Worm (Caenorhabditis elegans): Measurements from ENCODE around the gene R13D11.10.
A peak's percentile ranks its signal among the peaks of the same experiment; 100 is the strongest.

Gene R13D11.10

ce11 chrV:774875-775359 lies 38.1 kb downstream of the R13D11.10 start, which contains the start of gene srbc-58:
Gene srbc-58 (plus strand): TSS chrV:774995.
- TF ChIP-seq ahr-1 (tag; optimal IDR thresholded peaks at IDR 0.05) (no peak), ceh-2 (tag; optimal IDR thresholded peaks at IDR 0.05) (no peak), F13H6.1 (tag; optimal IDR thresholded peaks at IDR 0.05) (no peak), ceh-24 (tag; optimal IDR thresholded peaks at IDR 0.05) (no peak), ceh-31 (tag; optimal IDR thresholded peaks at IDR 0.05) (no peak), pha-4 (tag; optimal IDR thresholded peaks at IDR 0.05) (no peak)

ce11 chrV:774341-774740 lies 38.7 kb downstream of the R13D11.10 start:
- TF ChIP-seq ceh-31 (tag; optimal IDR thresholded peaks at IDR 0.05): no peak
- no peak for TF ChIP-seq ets-4 (tag; optimal IDR thresholded peaks at IDR 0.05)
- no peak for TF ChIP-seq F13H6.1 (tag; optimal IDR thresholded peaks at IDR 0.05)
- TF ChIP-seq pat-9 (tag; optimal IDR thresholded peaks at IDR 0.05): no peak
- no peak for TF ChIP-seq ceh-9 (tag; optimal IDR thresholded peaks at IDR 0.05)
- TF ChIP-seq ceh-2 (tag; optimal IDR thresholded peaks at IDR 0.05): no peak
- TF ChIP-seq sox-2 (GFP tag; IDR thresholded peaks at IDR 0.05): no peak
- no peak for TF ChIP-seq ttx-3 (tag; optimal IDR thresholded peaks at IDR 0.05)
- no peak for TF ChIP-seq fkh-6 (tag; optimal IDR thresholded peaks at IDR 0.05)
- TF ChIP-seq unc-3 (GFP tag; conservative IDR thresholded peaks at IDR 0.05): no peak
- TF ChIP-seq unc-3 (tag; optimal IDR thresholded peaks at IDR 0.05): no peak
- no peak for TF ChIP-seq pax-1 (tag; optimal IDR thresholded peaks at IDR 0.05)
- TF ChIP-seq ceh-14 (tag; optimal IDR thresholded peaks at IDR 0.05): no peak
- TF ChIP-seq mec-3 (tag; optimal IDR thresholded peaks at IDR 0.05; ENCODE audit: borderline replicate concordance): no peak
- no peak for TF ChIP-seq rnt-1 (tag; optimal IDR thresholded peaks at IDR 0.05)
- TF ChIP-seq ref-2 (tag; optimal IDR thresholded peaks at IDR 0.05): no peak
- no peak for TF ChIP-seq pha-4 (tag; optimal IDR thresholded peaks at IDR 0.05)
- TF ChIP-seq lin-11 (tag; optimal IDR thresholded peaks at IDR 0.05): no peak
- no peak for TF ChIP-seq npax-4 (tag; optimal IDR thresholded peaks at IDR 0.05)
- TF ChIP-seq zip-5 (tag; optimal IDR thresholded peaks at IDR 0.05): no peak
- TF ChIP-seq ceh-34 (tag; optimal IDR thresholded peaks at IDR 0.05): no peak

- TF ChIP-seq ets-4 (tag; optimal IDR thresholded peaks at IDR 0.05): no peak
- TF ChIP-seq K02D7.2 (tag; optimal IDR thresholded peaks at IDR 0.05): no peak
- peak; percentile 77 for TF ChIP-seq unc-55 (GFP tag; optimal IDR thresholded peaks at IDR 0.05)
- no peak for TF ChIP-seq npax-4 (tag; optimal IDR thresholded peaks at IDR 0.05)
- peak; percentile 36 for TF ChIP-seq dve-1 (tag; optimal IDR thresholded peaks at IDR 0.05)
- no peak for TF ChIP-seq ceh-24 (tag; optimal IDR thresholded peaks at IDR 0.05)
- no peak for TF ChIP-seq gmeb-2 (tag; optimal IDR thresholded peaks at IDR 0.05)
- no peak for TF ChIP-seq tbx-2 (tag; optimal IDR thresholded peaks at IDR 0.05)
- TF ChIP-seq unc-42 (tag; optimal IDR thresholded peaks at IDR 0.05): peak; percentile 64
- TF ChIP-seq ceh-22 (tag; optimal IDR thresholded peaks at IDR 0.05): no peak
- TF ChIP-seq fkh-10 (GFP tag; optimal IDR thresholded peaks at IDR 0.05): no peak
- no peak for TF ChIP-seq sdc-2 (tag; optimal IDR thresholded peaks at IDR 0.05)
- TF ChIP-seq fkh-6 (tag; optimal IDR thresholded peaks at IDR 0.05): no peak
- peak; percentile 32 for TF ChIP-seq ceh-18 (tag; optimal IDR thresholded peaks at IDR 0.05)
- TF ChIP-seq nfya-1 (tag; optimal IDR thresholded peaks at IDR 0.05): peak; percentile 83
- peak; percentile 24 for TF ChIP-seq pax-1 (tag; optimal IDR thresholded peaks at IDR 0.05)
- TF ChIP-seq che-1 (tag; optimal IDR thresholded peaks at IDR 0.05): no peak
- TF ChIP-seq elt-2 (tag; optimal IDR thresholded peaks at IDR 0.05): peak; percentile 44
- no peak for TF ChIP-seq pqm-1 (tag; optimal IDR thresholded peaks at IDR 0.05)
- TF ChIP-seq ceh-45 (GFP tag; IDR thresholded peaks at IDR 0.05): no peak
- TF ChIP-seq ceh-31 (tag; optimal IDR thresholded peaks at IDR 0.05): peak; percentile 61
- TF ChIP-seq ceh-48 (tag; optimal IDR thresholded peaks at IDR 0.05): peak; percentile 10
- TF ChIP-seq Y22D7AL.16 (tag; optimal IDR thresholded peaks at IDR 0.05): no peak
- no peak for TF ChIP-seq ceh-9 (tag; optimal IDR thresholded peaks at IDR 0.05)
Measured at ce11 chrV:773256-773655, 39.7 kb downstream of the R13D11.10 start, which contains the start of gene sti-1. Gene sti-1 (plus strand): TSS chrV:773518.

Data from whole organism, late embryonic.